Fruit fly (Drosophila melanogaster): Measurements from ENCODE around the gene CG9967.

The CG9967 gene

DNA sequence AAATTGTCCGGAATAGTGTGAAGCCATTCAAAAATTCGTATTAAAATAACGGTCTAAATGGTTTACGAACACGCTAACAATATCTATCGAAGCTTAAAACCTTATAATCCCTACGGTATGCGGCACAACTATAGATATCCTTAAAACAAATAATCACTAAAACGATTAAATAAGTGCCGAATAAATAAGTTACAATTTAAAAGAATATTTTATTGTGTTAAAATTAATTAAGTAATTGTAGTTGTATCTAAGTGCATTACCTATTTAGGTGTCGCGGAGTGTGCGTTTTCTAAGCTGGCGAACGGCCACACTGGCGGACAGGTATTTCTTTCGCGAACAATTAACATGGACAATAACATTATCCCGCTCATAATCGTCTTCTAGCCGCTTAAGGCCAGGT lies 23.6 kb upstream of the CG9967 start, which contains the start of gene Eogt (continued):
- TF ChIP-seq CG4360 (GFP tag; IDR thresholded peaks at IDR 0.05) = peak; percentile 75
- peak; percentile 93 for TF ChIP-seq wdn (GFP tag; IDR thresholded peaks at IDR 0.05)
- TF ChIP-seq CG16815 (GFP tag; optimal IDR thresholded peaks at IDR 0.05) = peak; percentile 95
- peak; percentile 93 for TF ChIP-seq CG30431 (GFP tag; optimal IDR thresholded peaks at IDR 0.05)
- no peak for TF ChIP-seq ERR (GFP tag; optimal IDR thresholded peaks at IDR 0.05)
- peak; percentile 87 for TF ChIP-seq nerfin-1 (tag; optimal IDR thresholded peaks at IDR 0.05)
- no peak for TF ChIP-seq Opbp (GFP tag; IDR thresholded peaks at IDR 0.05; ENCODE audit: partially characterized antibody)
- TF ChIP-seq Ets97D (GFP tag; optimal IDR thresholded peaks at IDR 0.05) = peak; percentile 45
- TF ChIP-seq CG11504 (tag; optimal IDR thresholded peaks at IDR 0.05) = peak; percentile 92
- TF ChIP-seq cwo (GFP tag; optimal IDR thresholded peaks at IDR 0.05) = peak; percentile 70
- TF ChIP-seq ttk (GFP tag; IDR thresholded peaks at IDR 0.05) = peak; percentile 97
- peak; percentile 76 for TF ChIP-seq slou (GFP tag; optimal IDR thresholded peaks at IDR 0.05)
- peak; percentile 96 for TF ChIP-seq sob (GFP tag; IDR thresholded peaks at IDR 0.05)
- TF ChIP-seq Optix (GFP tag; IDR thresholded peaks at IDR 0.05) = peak; percentile 93
- peak; percentile 97 for TF ChIP-seq CG32772 (GFP tag; IDR thresholded peaks at IDR 0.05)
- TF ChIP-seq MESR4 (GFP tag; optimal IDR thresholded peaks at IDR 0.05) = no peak
- peak; percentile 47 for TF ChIP-seq Jarid2 (GFP tag; optimal IDR thresholded peaks at IDR 0.05)
- TF ChIP-seq MTF-1 (GFP tag; optimal IDR thresholded peaks at IDR 0.05; ENCODE audit: borderline replicate concordance) = peak; percentile 73
- TF ChIP-seq CG33557 (GFP tag; optimal IDR thresholded peaks at IDR 0.05) = peak; percentile 92
- TF ChIP-seq CG3065 (GFP tag; optimal IDR thresholded peaks at IDR 0.05) = peak; percentile 86
- TF ChIP-seq Hr39 (optimal IDR thresholded peaks at IDR 0.05) = no peak
- TF ChIP-seq Hr78 (GFP tag; optimal IDR thresholded peaks at IDR 0.05) = no peak
- TF ChIP-seq CG10462 (GFP tag; optimal IDR thresholded peaks at IDR 0.05) = peak; percentile 90
- peak; percentile 76 for TF ChIP-seq CG6813 (GFP tag; optimal IDR thresholded peaks at IDR 0.05)
- peak; percentile 50 for TF ChIP-seq CG7987 (GFP tag; optimal IDR thresholded peaks at IDR 0.05)
- TF ChIP-seq jumu (GFP tag; optimal IDR thresholded peaks at IDR 0.05) = peak; percentile 53
- TF ChIP-seq CG7556 (GFP tag; optimal IDR thresholded peaks at IDR 0.05) = peak; percentile 89
- TF ChIP-seq CG13424 (tag; optimal IDR thresholded peaks at IDR 0.05) = peak; percentile 95
- TF ChIP-seq az2 (GFP tag; optimal IDR thresholded peaks at IDR 0.05) = peak; percentile 94
- no peak for TF ChIP-seq yki (optimal IDR thresholded peaks at IDR 0.05)
- TF ChIP-seq CG2202 (tag; optimal IDR thresholded peaks at IDR 0.05) = peak; percentile 92
- peak; percentile 68 for TF ChIP-seq CG8944 (GFP tag; optimal IDR thresholded peaks at IDR 0.05)
- TF ChIP-seq twi (tag; optimal IDR thresholded peaks at IDR 0.05) = peak; percentile 90
- TF ChIP-seq ato (GFP tag; IDR thresholded peaks at IDR 0.05; ENCODE audit: partially characterized antibody) = no peak
- peak; percentile 76 to 91 for TF ChIP-seq dpn (GFP tag; optimal IDR thresholded peaks at IDR 0.05)
- TF ChIP-seq tll (GFP tag; optimal IDR thresholded peaks at IDR 0.05) = peak in 1 of 2 experiments; percentile 28
- TF ChIP-seq ems (GFP tag; optimal IDR thresholded peaks at IDR 0.05) = peak; percentile 80
- no peak; the same call in 1 of the 2 replicates for TF ChIP-seq CkIIα-i1 (GFP tag; IDR thresholded peaks at IDR 0.05)
- no peak for TF ChIP-seq prd (optimal IDR thresholded peaks at IDR 0.05)
- TF ChIP-seq prd (GFP tag; IDR thresholded peaks at IDR 0.05) = peak; percentile 99
- TF ChIP-seq sna (GFP tag; IDR thresholded peaks at IDR 0.05; ENCODE audit: partially characterized antibody) = no peak
- no peak for TF ChIP-seq CG7963 (GFP tag; IDR thresholded peaks at IDR 0.05; ENCODE audit: partially characterized antibody)
- TF ChIP-seq p53 (GFP tag; optimal IDR thresholded peaks at IDR 0.05) = peak; percentile 23
- TF ChIP-seq h (optimal IDR thresholded peaks at IDR 0.05) = no peak
- no peak for TF ChIP-seq NK7.1 (GFP tag; optimal IDR thresholded peaks at IDR 0.05)
- peak; percentile 63 to 92 for TF ChIP-seq Hr51 (GFP tag; optimal IDR thresholded peaks at IDR 0.05)
- peak; percentile 84; the same call in 1 of the 2 replicates for TF ChIP-seq aop (GFP tag; IDR thresholded peaks at IDR 0.05)
- TF ChIP-seq E2f2 (GFP tag; IDR thresholded peaks at IDR 0.05) = peak; percentile 79
- TF ChIP-seq CG8388 (GFP tag; optimal IDR thresholded peaks at IDR 0.05) = peak; percentile 94
- TF ChIP-seq CG10274 (GFP tag; optimal IDR thresholded peaks at IDR 0.05) = peak; percentile 53
- TF ChIP-seq CG13296 (GFP tag; optimal IDR thresholded peaks at IDR 0.05) = peak; percentile 79
